Fruit fly (Drosophila melanogaster) whole organism, adult: ENCODE measurements around the gene CG31229.

ENCODE experiments used
- CG11617 ChIP-seq: fragments of 200-800 bp; sonication (Bioruptor generic); optimal IDR thresholded peaks from 2 replicates; lab custom pipeline; 2017; ENCODE audit warnings: mild to moderate bottlenecking, missing biosample characterization, missing genetic modification reagents, missing genetic modification characterization
- CG12768 ChIP-seq: fragments of 200-800 bp; sonication (Bioruptor generic); optimal IDR thresholded peaks from 2 replicates; lab custom pipeline; 2017; ENCODE audit warnings: missing biosample characterization, missing genetic modification characterization, mild to moderate bottlenecking, moderate library complexity, missing genetic modification reagents
- CG14711 ChIP-seq: fragments of 200-800 bp; sonication (Bioruptor generic); optimal IDR thresholded peaks from 2 replicates; lab custom pipeline; 2018; ENCODE audit warnings: missing biosample characterization, mild to moderate bottlenecking, missing genetic modification characterization, moderate library complexity
- CG1620 ChIP-seq: fragments of 200-800 bp; sonication (Bioruptor generic); optimal IDR thresholded peaks from 2 replicates; lab custom pipeline; 2016; ENCODE audit warnings: missing biosample characterization, missing genetic modification characterization
- CG33017 ChIP-seq: fragments of 200-800 bp; sonication (Bioruptor generic); optimal IDR thresholded peaks from 2 replicates; lab custom pipeline; 2018; ENCODE audit warnings: missing biosample characterization, mild to moderate bottlenecking, missing genetic modification characterization, moderate library complexity
- CG5204 ChIP-seq: fragments of 200-800 bp; sonication (Bioruptor generic); optimal IDR thresholded peaks from 2 replicates; lab custom pipeline; 2016; ENCODE audit warnings: missing biosample characterization, missing genetic modification characterization
- CG7045 ChIP-seq: fragments of 200-800 bp; sonication (Bioruptor generic); optimal IDR thresholded peaks from 2 replicates; lab custom pipeline; 2017; ENCODE audit warnings: missing biosample characterization, mild to moderate bottlenecking, missing genetic modification characterization
- CG7101 ChIP-seq: fragments of 200-800 bp; sonication (Bioruptor generic); optimal IDR thresholded peaks from 2 replicates; lab custom pipeline; 2018; ENCODE audit warnings: missing biosample characterization, mild to moderate bottlenecking, missing genetic modification characterization, moderate library complexity
- Clk ChIP-seq: fragments of 200-800 bp; sonication (Bioruptor generic); optimal IDR thresholded peaks from 2 replicates; lab custom pipeline; 2017; ENCODE audit warnings: missing biosample characterization, missing genetic modification characterization
- Crg-1 ChIP-seq: fragments of 200-800 bp; sonication (Bioruptor generic); optimal IDR thresholded peaks from 2 replicates; lab custom pipeline; 2016; ENCODE audit warnings: missing biosample characterization, missing genetic modification characterization
- Hr96 ChIP-seq: fragments of 200-800 bp; sonication (Bioruptor generic); optimal IDR thresholded peaks from 2 replicates; lab custom pipeline; 2016; ENCODE audit warnings: missing biosample characterization, missing genetic modification characterization
- Mnt ChIP-seq: fragments of 200-800 bp; sonication (Bioruptor generic); optimal IDR thresholded peaks from 2 replicates; lab custom pipeline; 2016; ENCODE audit warnings: missing biosample characterization, mild to moderate bottlenecking, missing genetic modification characterization
- bab1 ChIP-seq: fragments of 200-800 bp; sonication (Bioruptor generic); optimal IDR thresholded peaks from 3 replicates; lab custom pipeline; 2019; ENCODE audit warnings: missing biosample characterization, mild to moderate bottlenecking, missing genetic modification characterization, moderate library complexity
- cic ChIP-seq: fragments of 200-800 bp; sonication (Bioruptor generic); optimal IDR thresholded peaks from 2 replicates; lab custom pipeline; 2017; ENCODE audit warnings: missing biosample characterization, mild to moderate bottlenecking, missing genetic modification characterization, moderate library complexity
- cnc ChIP-seq, 2 experiments: fragments of >200 bp; optimal IDR thresholded peaks; 2 replicates each; lab custom pipeline; 2017
- kay ChIP-seq: fragments of 200-800 bp; sonication (Bioruptor generic); peaks from one replicate; lab custom pipeline; 2016; ENCODE audit warnings: missing biosample characterization, missing genetic modification characterization, borderline replicate concordance
- ovo ChIP-seq: fragments of 200-800 bp; sonication (Bioruptor generic); optimal IDR thresholded peaks from 2 replicates; lab custom pipeline; 2016; ENCODE audit warnings: missing biosample characterization, missing genetic modification characterization
- pad ChIP-seq: fragments of 200-800 bp; sonication (Bioruptor generic); optimal IDR thresholded peaks from 3 replicates; lab custom pipeline; 2017; ENCODE audit warnings: missing biosample characterization, missing genetic modification characterization, mild to moderate bottlenecking, moderate library complexity, missing genetic modification reagents
- toe ChIP-seq: fragments of 200-800 bp; sonication (Bioruptor generic); optimal IDR thresholded peaks from 2 replicates; lab custom pipeline; 2016; ENCODE audit warnings: missing biosample characterization, missing genetic modification characterization

Gene CG31229

DNA sequence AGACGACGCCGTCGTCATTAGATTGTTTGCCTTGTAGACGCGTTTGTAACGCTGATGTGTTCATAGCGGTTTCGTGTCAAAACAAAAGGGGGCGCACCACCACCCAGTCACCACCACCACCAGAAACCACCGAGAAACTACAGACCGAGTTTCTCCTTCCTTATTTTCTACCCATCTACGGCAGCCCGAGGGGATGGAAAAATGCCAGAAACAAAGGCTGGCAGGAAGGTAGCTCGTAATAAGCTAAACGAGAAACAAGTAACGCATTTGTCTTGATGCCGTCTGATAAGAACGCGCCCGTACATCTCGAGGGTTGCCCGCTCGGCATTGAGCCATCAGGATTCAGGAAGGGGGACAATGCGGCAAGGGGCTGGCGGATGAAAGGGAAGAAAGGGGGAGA lies 39.8 kb downstream of the CG31229 start:
- TF ChIP-seq cic (GFP tag; lab: Kevin White, UChicago) (no peak), Mnt (GFP tag; lab: Kevin White, UChicago) (no peak), CG1620 (GFP tag; lab: Kevin White, UChicago) (no peak), Crg-1 (GFP tag; lab: Kevin White, UChicago) (no peak), cnc (optimal IDR thresholded peaks at IDR 0.05; lab: Kevin White, UChicago) (no peak), CG14711 (no peak), CG5204 (no peak), toe (no peak), Hr96 (GFP tag; lab: Kevin White, UChicago) (no peak), CG7045 (no peak), CG11617 (GFP tag; lab: Kevin White, UChicago) (no peak), kay (GFP tag; lab: Kevin White, UChicago) (no peak), CG12768 (no peak), CG33017 (tag; lab: Kevin White, UChicago) (no peak), bab1 (GFP tag; lab: Kevin White, UChicago) (no peak), CG7101 (no peak), ovo (GFP tag; lab: Kevin White, UChicago) (no peak), Clk (GFP tag; lab: Kevin White, UChicago) (no peak), pad (GFP tag; lab: Kevin White, UChicago) (no peak)
